Worm (Caenorhabditis elegans) whole organism, L3 larva: ENCODE results near the gene nhr-193.
"Not testable (repeated sequence)": the region's sequence is repeated elsewhere in the genome, so short reads cannot be mapped to it uniquely, and the experiment has no call there.

Experiments
- egl-27 ChIP-seq: sonication (generic microtip); optimal IDR thresholded peaks from 4 replicates; lab custom pipeline; 2017; ENCODE audit warnings: missing biosample characterization, missing genetic modification reagents, missing genetic modification characterization
- elt-2 ChIP-seq: sonication (generic microtip); optimal IDR thresholded peaks from 2 replicates; lab custom pipeline; 2016; ENCODE audit warnings: missing genetic modification reagents, mild to moderate bottlenecking, missing genetic modification characterization, missing compliant biosample characterization
- fkh-10 ChIP-seq: sonication (generic microtip); optimal IDR thresholded peaks from 2 replicates; lab custom pipeline; 2017; ENCODE audit warnings: missing biosample characterization, missing genetic modification reagents, missing genetic modification characterization
- lin-15B ChIP-seq: fragments of 150-350 bp; optimal IDR thresholded peaks from 2 replicates; lab custom pipeline; 2014; ENCODE audit warnings: missing biosample characterization, missing genetic modification characterization
- nhr-12 ChIP-seq: fragments of 150-350 bp; optimal IDR thresholded peaks from 2 replicates; lab custom pipeline; 2014; ENCODE audit warnings: missing biosample characterization, missing genetic modification characterization
- nhr-76 ChIP-seq: fragments of 150-350 bp; sonication (generic microtip); optimal IDR thresholded peaks from 5 replicates; lab custom pipeline; 2014; ENCODE audit warnings: missing biosample characterization, missing genetic modification characterization
- nhr-77 ChIP-seq: fragments of 150-350 bp; optimal IDR thresholded peaks from 2 replicates; lab custom pipeline; 2014; ENCODE audit warnings: missing biosample characterization, missing genetic modification characterization
- snpc-4 ChIP-seq: fragments of 150-350 bp; optimal IDR thresholded peaks from 2 replicates; lab custom pipeline; 2014; ENCODE audit warnings: missing biosample characterization, missing genetic modification characterization
- tbx-2 ChIP-seq: sonication (generic microtip); optimal IDR thresholded peaks from 2 replicates; lab custom pipeline; 2016; ENCODE audit warnings: mild to moderate bottlenecking, missing genetic modification characterization, missing compliant biosample characterization

- not testable (repeated sequence) for TF ChIP-seq fkh-10; snpc-4 (tag; lab: Kevin White, UChicago); nhr-12 (tag; lab: Kevin White, UChicago); elt-2; nhr-77 (tag; lab: Kevin White, UChicago); lin-15B (tag; lab: Kevin White, UChicago); tbx-2 (tag; lab: Kevin White, UChicago); egl-27; nhr-76 (tag; lab: Kevin White, UChicago)
Observed at ce11 chrV:16383729-16384128, 41.6 kb downstream of the nhr-193 start, which contains the start of gene F13A7.7.
